Worm (Caenorhabditis elegans) whole organism, L1 larva: ENCODE data around the gene F59E12.6.

Experiments
- C34B4.2 ChIP-seq: sonication (generic microtip); optimal IDR thresholded peaks from 2 replicates; lab custom pipeline; 2017; ENCODE audit warnings: mild to moderate bottlenecking, missing genetic modification characterization, missing compliant biosample characterization
- Y116A8C.19 ChIP-seq: sonication (generic microtip); optimal IDR thresholded peaks from 2 replicates; lab custom pipeline; 2016; ENCODE audit warnings: missing compliant biosample characterization, missing genetic modification characterization, borderline replicate concordance
- alr-1 ChIP-seq: fragments of 200-800 bp; sonication (Bioruptor generic); optimal IDR thresholded peaks from 2 replicates; lab custom pipeline; 2018; ENCODE audit warnings: borderline replicate concordance, mild to moderate bottlenecking, missing genetic modification characterization, missing compliant biosample characterization
- ceh-82 ChIP-seq, 3 experiments: fragments of 150-350 bp in 1 of 3; sonication (generic microtip) in 2 of 3; optimal IDR thresholded peaks; 2 replicates each; lab custom pipeline; 2014 to 2017; ENCODE audit warnings: missing biosample characterization in 3 of 3, missing genetic modification characterization in 3 of 3
- ceh-90 ChIP-seq: sonication (generic microtip); optimal IDR thresholded peaks from 2 replicates; lab custom pipeline; 2016; ENCODE audit warnings: missing genetic modification characterization, missing compliant biosample characterization
- dpl-1 ChIP-seq, 3 experiments: fragments of 150-350 bp in 2 of 3; sonication (generic microtip) in 1 of 3; optimal IDR thresholded peaks; 2 replicates each; lab custom pipeline; 2014 to 2017; ENCODE audit warnings: missing biosample characterization in 3 of 3, missing genetic modification characterization in 3 of 3, missing genetic modification reagents in 3 of 3
- efl-1 ChIP-seq, 4 experiments: fragments of 150-350 bp; optimal IDR thresholded peaks in 3 of 4; peaks in 1 of 4; 1 replicate in 1 of 4; 2 replicates in 3 of 4; lab custom pipeline; 2014; ENCODE audit warnings: missing biosample characterization in 2 of 4, missing genetic modification characterization in 2 of 4, missing genetic modification reagents in 2 of 4
- elt-2 ChIP-seq: sonication (generic microtip); optimal IDR thresholded peaks from 2 replicates; lab custom pipeline; 2016; ENCODE audit warnings: missing genetic modification characterization, mild to moderate bottlenecking, inconsistent platforms, missing compliant biosample characterization, missing genetic modification reagents
- ets-5 ChIP-seq: fragments of 200-800 bp; sonication (Bioruptor generic); IDR thresholded peaks from 2 replicates; pipeline ENCODE4 v1.3.6; 2022; ENCODE audit warnings: missing genetic modification characterization, missing compliant biosample characterization
- fkh-10 ChIP-seq: sonication (generic microtip); optimal IDR thresholded peaks from 2 replicates; lab custom pipeline; 2017; ENCODE audit warnings: missing biosample characterization, missing genetic modification reagents, missing genetic modification characterization
- fkh-4 ChIP-seq: sonication (generic microtip); optimal IDR thresholded peaks from 2 replicates; lab custom pipeline; 2016; ENCODE audit warnings: missing compliant biosample characterization, missing genetic modification characterization, borderline replicate concordance
- grh-1 ChIP-seq: fragments of 200-800 bp; sonication (Bioruptor generic); IDR thresholded peaks from 2 replicates; pipeline ENCODE4 v1.3.6; 2022; ENCODE audit warnings: missing genetic modification reagents, missing genetic modification characterization, missing compliant biosample characterization
- jun-1 ChIP-seq: fragments of 150-350 bp; optimal IDR thresholded peaks from 2 replicates; lab custom pipeline; 2014; ENCODE audit warnings: missing biosample characterization, missing genetic modification reagents, missing genetic modification characterization
- lin-14 ChIP-seq: fragments of 200-800 bp; sonication (Bioruptor generic); optimal IDR thresholded peaks from 2 replicates; lab custom pipeline; 2018; ENCODE audit warnings: mild to moderate bottlenecking, missing genetic modification characterization, moderate library complexity, missing compliant biosample characterization
- lin-15B ChIP-seq: fragments of 150-350 bp; sonication (generic microtip); optimal IDR thresholded peaks from 3 replicates; lab custom pipeline; 2014; ENCODE audit warnings: missing biosample characterization, missing genetic modification characterization
- lin-35 ChIP-seq, 2 experiments: fragments of 150-350 bp; optimal IDR thresholded peaks; 2 replicates each; lab custom pipeline; 2014; ENCODE audit warnings: missing biosample characterization in 2 of 2, missing genetic modification characterization in 2 of 2, missing genetic modification reagents in 2 of 2
- lin-39 ChIP-seq: fragments of 150-350 bp; optimal IDR thresholded peaks from 2 replicates; lab custom pipeline; 2014; ENCODE audit warnings: missing biosample characterization, missing genetic modification reagents, missing genetic modification characterization
- lsy-2 ChIP-seq, 2 experiments: fragments of 150-350 bp; optimal IDR thresholded peaks; 2 replicates each; lab custom pipeline; 2014; ENCODE audit warnings: missing biosample characterization in 2 of 2, missing genetic modification characterization in 2 of 2
- mef-2 ChIP-seq: fragments of 150-350 bp; optimal IDR thresholded peaks from 2 replicates; lab custom pipeline; 2014; ENCODE audit warnings: missing biosample characterization, missing genetic modification characterization
- mep-1 ChIP-seq: fragments of 150-350 bp; optimal IDR thresholded peaks from 2 replicates; lab custom pipeline; 2014; ENCODE audit warnings: missing biosample characterization, missing genetic modification characterization
- nhr-20 ChIP-seq: sonication (generic microtip); optimal IDR thresholded peaks from 2 replicates; lab custom pipeline; 2016; ENCODE audit warnings: mild to moderate bottlenecking, missing genetic modification characterization, missing compliant biosample characterization
- nhr-28 ChIP-seq: fragments of 150-350 bp; optimal IDR thresholded peaks from 2 replicates; lab custom pipeline; 2014; ENCODE audit warnings: missing biosample characterization, missing genetic modification characterization
- nhr-47 ChIP-seq: sonication (generic microtip); optimal IDR thresholded peaks from 2 replicates; lab custom pipeline; 2016; ENCODE audit warnings: mild to moderate bottlenecking, missing genetic modification characterization, moderate library complexity, missing compliant biosample characterization
- nhr-71 ChIP-seq: sonication (generic microtip); optimal IDR thresholded peaks from 2 replicates; lab custom pipeline; 2016; ENCODE audit warnings: mild to moderate bottlenecking, missing genetic modification characterization, moderate library complexity, missing compliant biosample characterization
- nhr-76 ChIP-seq: sonication (generic microtip); optimal IDR thresholded peaks from 2 replicates; lab custom pipeline; 2017; ENCODE audit warnings: missing biosample characterization, missing genetic modification characterization
- nhr-85 ChIP-seq: sonication (generic microtip); peaks from one replicate; lab custom pipeline; 2016; ENCODE audit warnings: missing genetic modification characterization, inconsistent platforms, missing compliant biosample characterization
- pqm-1 ChIP-seq: sonication (generic microtip); optimal IDR thresholded peaks from 3 replicates; lab custom pipeline; 2017; ENCODE audit warnings: missing biosample characterization, missing genetic modification characterization
- sox-4 ChIP-seq: sonication (generic microtip); optimal IDR thresholded peaks from 2 replicates; lab custom pipeline; 2016; ENCODE audit warnings: missing genetic modification characterization, missing compliant biosample characterization
- tbx-2 ChIP-seq: sonication (generic microtip); optimal IDR thresholded peaks from 2 replicates; lab custom pipeline; 2016; ENCODE audit warnings: missing genetic modification characterization, missing compliant biosample characterization
- tlp-1 ChIP-seq: fragments of 150-350 bp; optimal IDR thresholded peaks from 2 replicates; lab custom pipeline; 2014; ENCODE audit warnings: missing biosample characterization, missing genetic modification characterization
- unc-130 ChIP-seq: fragments of 150-350 bp; optimal IDR thresholded peaks from 2 replicates; lab custom pipeline; 2017; ENCODE audit warnings: missing biosample characterization, missing genetic modification characterization, inconsistent platforms
- xbp-1 ChIP-seq: sonication (generic microtip); optimal IDR thresholded peaks from 2 replicates; lab custom pipeline; 2016; ENCODE audit warnings: missing genetic modification characterization, missing compliant biosample characterization
- zag-1 ChIP-seq: fragments of 150-350 bp; optimal IDR thresholded peaks from 2 replicates; lab custom pipeline; 2014; ENCODE audit warnings: missing biosample characterization, missing genetic modification characterization
- ztf-4 ChIP-seq: fragments of 150-350 bp; optimal IDR thresholded peaks from 2 replicates; lab custom pipeline; 2014; ENCODE audit warnings: missing biosample characterization, missing genetic modification characterization

F59E12.6 gene

ce11 chrII:5593377-5593932 is 37.3 kb downstream of the F59E12.6 start, which contains the start of gene cdc-14 (continued):
- TF ChIP-seq tbx-2: peak; percentile 79
- TF ChIP-seq C34B4.2 (tag; lab: Kevin White, UChicago): no peak

DNA sequence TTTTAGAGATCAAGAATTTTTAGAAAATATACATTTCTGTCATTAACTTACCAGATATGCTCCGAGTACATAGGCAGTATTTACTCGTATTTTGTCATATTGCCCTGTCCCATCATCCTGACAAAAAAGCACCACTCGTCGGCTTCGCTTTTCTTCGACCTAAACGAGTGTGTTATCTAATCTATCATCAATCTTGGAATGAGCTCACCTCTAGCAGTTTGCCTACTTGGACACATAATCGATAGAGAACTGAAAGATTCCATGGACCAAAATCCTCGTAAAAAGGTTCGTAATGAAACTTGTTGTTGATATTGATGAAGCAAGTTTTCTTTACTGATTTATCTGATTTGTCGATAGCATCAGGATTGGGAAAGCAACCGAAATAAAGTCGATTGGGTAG is 37.9 kb downstream of the F59E12.6 start:
- no peak for TF ChIP-seq fkh-10
- peak; percentile 72 for TF ChIP-seq nhr-85 (tag; lab: Kevin White, UChicago)
- TF ChIP-seq, all 84 proteins: peak for 1

DNA sequence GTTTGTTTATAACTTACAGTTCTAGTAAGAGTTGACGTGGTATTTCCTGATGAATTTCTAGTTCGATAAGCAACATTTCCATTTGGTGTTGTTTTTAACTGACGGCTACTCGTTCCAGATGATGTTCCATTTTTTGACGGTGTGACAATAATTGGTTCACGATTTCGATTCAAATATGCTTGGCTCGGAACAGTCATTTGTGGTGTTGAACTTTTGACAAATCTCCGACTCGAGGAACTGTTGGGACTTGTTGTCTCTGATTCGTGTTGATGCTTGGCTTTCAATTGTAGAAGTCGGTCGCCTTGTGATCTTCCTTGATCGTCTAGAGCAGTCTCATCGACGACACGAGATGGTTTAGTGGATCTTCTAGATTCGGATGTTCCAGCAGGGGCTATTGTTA is 39.2 kb downstream of the F59E12.6 start:
- no peak for TF ChIP-seq efl-1 (optimal IDR thresholded peaks at IDR 0.05; lab: Kevin White, UChicago)
- TF ChIP-seq efl-1 (GFP tag; optimal IDR thresholded peaks at IDR 0.05 in 1 of 2; lab: Kevin White, UChicago): peak in 1 of 2 experiments; percentile 82
- TF ChIP-seq mep-1 (tag; lab: Kevin White, UChicago): no peak
- TF ChIP-seq nhr-85 (tag; lab: Kevin White, UChicago): peak; percentile 52

- no peak for TF ChIP-seq ets-5 (GFP tag; lab: Robert Waterston, UW)
- TF ChIP-seq xbp-1 (tag; lab: Kevin White, UChicago): no peak
- no peak for TF ChIP-seq dpl-1 (GFP tag; optimal IDR thresholded peaks at IDR 0.05; lab: Kevin White, UChicago)
- no peak for TF ChIP-seq nhr-28
- no peak for TF ChIP-seq lsy-2 (tag; optimal IDR thresholded peaks at IDR 0.05; lab: Kevin White, UChicago)
- TF ChIP-seq unc-130 (tag; lab: Kevin White, UChicago): no peak
- no peak for TF ChIP-seq nhr-47 (tag; lab: Kevin White, UChicago)
- no peak for TF ChIP-seq grh-1 (GFP tag; lab: Robert Waterston, UW)
- TF ChIP-seq lin-15B (tag; lab: Kevin White, UChicago): no peak
- no peak for TF ChIP-seq Y116A8C.19 (tag; lab: Kevin White, UChicago)
- no peak for TF ChIP-seq pqm-1 (tag; lab: Kevin White, UChicago)
- no peak for TF ChIP-seq nhr-71 (tag; lab: Kevin White, UChicago)
- no peak for TF ChIP-seq mef-2
- TF ChIP-seq elt-2: no peak
- no peak for TF ChIP-seq fkh-4 (tag; lab: Kevin White, UChicago)
- no peak for TF ChIP-seq C34B4.2 (tag; lab: Kevin White, UChicago)
- no peak for TF ChIP-seq lin-39
Observed at ce11 chrII:5589690-5590089, 41.1 kb downstream of the F59E12.6 start, which contains the start of gene C17G10.13. C17G10.13 (minus strand) TSS chrII:5589790.

DNA sequence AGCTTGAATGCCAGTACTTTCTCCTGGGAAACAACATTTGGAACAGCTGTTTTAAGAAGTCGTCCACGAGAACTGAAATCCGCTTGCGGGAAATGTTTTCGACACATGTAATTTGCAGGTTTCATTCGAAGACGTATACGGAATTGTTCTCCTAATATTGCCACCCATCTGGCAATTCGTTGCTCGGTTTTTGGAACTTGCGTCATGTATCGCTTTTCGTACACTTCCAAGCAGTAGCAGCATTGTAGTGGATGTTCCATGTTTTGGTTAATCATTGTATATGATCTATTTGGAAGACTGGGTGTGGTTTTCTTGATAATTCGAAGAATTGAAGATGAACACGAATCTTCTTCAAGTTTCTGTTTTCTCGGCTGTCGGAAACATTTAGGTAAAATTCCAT is 43.0 kb downstream of the F59E12.6 start:
- no peak for TF ChIP-seq nhr-76 (tag; lab: Kevin White, UChicago)
- no peak for TF ChIP-seq sox-4 (tag; lab: Kevin White, UChicago)
- TF ChIP-seq mep-1 (tag; lab: Kevin White, UChicago): no peak
- TF ChIP-seq ets-5 (GFP tag; lab: Robert Waterston, UW): no peak
- no peak for TF ChIP-seq xbp-1 (tag; lab: Kevin White, UChicago)
- no peak for TF ChIP-seq ceh-90 (tag; lab: Kevin White, UChicago)
- TF ChIP-seq fkh-4 (tag; lab: Kevin White, UChicago): no peak
- TF ChIP-seq ztf-4 (tag; lab: Kevin White, UChicago): no peak
- TF ChIP-seq Y116A8C.19 (tag; lab: Kevin White, UChicago): no peak

- TF ChIP-seq pqm-1 (tag; lab: Kevin White, UChicago): peak; percentile 92
- TF ChIP-seq jun-1 (tag; lab: Kevin White, UChicago): peak; percentile 13
- no peak for TF ChIP-seq alr-1
- TF ChIP-seq nhr-20: peak; percentile 28
- TF ChIP-seq zag-1 (tag; lab: Kevin White, UChicago): no peak
- TF ChIP-seq ceh-82 (tag; optimal IDR thresholded peaks at IDR 0.05; lab: Kevin White, UChicago): no peak
- TF ChIP-seq lin-14 (GFP tag; lab: Kevin White, UChicago): peak; percentile 35
- no peak for TF ChIP-seq C34B4.2 (tag; lab: Kevin White, UChicago)
- peak in 1 of 2 experiments; percentile 25 for TF ChIP-seq lin-35 (GFP tag; optimal IDR thresholded peaks at IDR 0.05; lab: Kevin White, UChicago)
- peak; percentile 89 for TF ChIP-seq tlp-1 (tag; lab: Kevin White, UChicago)
- TF ChIP-seq elt-2: peak; percentile 99
- TF ChIP-seq unc-130 (tag; lab: Kevin White, UChicago): no peak
- TF ChIP-seq, all 84 proteins: peak for 7
Observed at ce11 chrII:5585788-5586187, 45.0 kb downstream of the F59E12.6 start, which contains the start of gene lys-8. lys-8 (plus strand) TSS chrII:5586178.
